Worm (Caenorhabditis elegans) whole organism, young adult: Measurements from ENCODE around the gene prk-1.

Source experiments
- C17E4.6 ChIP-seq: fragments of 200-800 bp; sonication (Bioruptor generic); IDR thresholded peaks from 2 replicates; pipeline ENCODE4 v1.3.6; 2022; ENCODE audit warnings: missing genetic modification reagents, missing genetic modification characterization, missing compliant biosample characterization
- D2030.7 ChIP-seq: fragments of 200-800 bp; sonication (Bioruptor generic); IDR thresholded peaks from 2 replicates; pipeline ENCODE4 v1.3.6; 2022; ENCODE audit warnings: missing genetic modification reagents, missing genetic modification characterization, missing compliant biosample characterization
- F10E7.11 ChIP-seq: sonication (generic microtip); optimal IDR thresholded peaks from 2 replicates; lab custom pipeline; 2017; ENCODE audit warnings: mild to moderate bottlenecking, missing genetic modification characterization, moderate library complexity, missing compliant biosample characterization
- F22D6.2 ChIP-seq: sonication (generic microtip); optimal IDR thresholded peaks from 2 replicates; lab custom pipeline; 2016; ENCODE audit warnings: mild to moderate bottlenecking, missing genetic modification characterization, missing compliant biosample characterization
- F37B4.10 ChIP-seq: fragments of 200-800 bp; sonication (Bioruptor generic); IDR thresholded peaks from 2 replicates; pipeline ENCODE4 v1.3.6; 2022; ENCODE audit warnings: missing genetic modification characterization, missing compliant biosample characterization
- F55B11.4 ChIP-seq: sonication (generic microtip); optimal IDR thresholded peaks from 2 replicates; lab custom pipeline; 2016; ENCODE audit warnings: missing compliant biosample characterization, missing genetic modification characterization, borderline replicate concordance; ENCODE audit not compliant: insufficient read depth
- F57A8.1 ChIP-seq: fragments of 200-800 bp; sonication (Bioruptor generic); optimal IDR thresholded peaks from 2 replicates; lab custom pipeline; 2018; ENCODE audit warnings: mild to moderate bottlenecking, missing genetic modification characterization, moderate library complexity, missing compliant biosample characterization
- F57C9.4 ChIP-seq: sonication (generic microtip); optimal IDR thresholded peaks from 2 replicates; lab custom pipeline; 2017; ENCODE audit warnings: mild to moderate bottlenecking, missing genetic modification characterization, missing compliant biosample characterization
- Y56A3A.18 ChIP-seq: fragments of 200-800 bp; sonication (Bioruptor generic); IDR thresholded peaks from 2 replicates; pipeline ENCODE4 v1.3.6; 2022; ENCODE audit warnings: missing genetic modification reagents, missing genetic modification characterization, missing compliant biosample characterization
- Y67H2A.10 ChIP-seq: fragments of 200-800 bp; sonication (Bioruptor generic); conservative IDR thresholded peaks from 2 replicates; pipeline ENCODE4 v1.3.6; 2022; ENCODE audit warnings: missing genetic modification reagents, missing genetic modification characterization, missing compliant biosample characterization
- attf-3 ChIP-seq: fragments of 200-800 bp; sonication (Bioruptor generic); conservative IDR thresholded peaks from 2 replicates; pipeline ENCODE4 v1.3.6; 2022; ENCODE audit warnings: missing genetic modification reagents, missing genetic modification characterization, missing compliant biosample characterization
- ceh-100 ChIP-seq: fragments of 200-800 bp; sonication (Bioruptor generic); IDR thresholded peaks from 2 replicates; pipeline ENCODE4 v1.3.6; 2022; ENCODE audit warnings: missing genetic modification reagents, missing genetic modification characterization, missing compliant biosample characterization
- dox-1 ChIP-seq: fragments of 200-800 bp; sonication (Bioruptor generic); IDR thresholded peaks from 2 replicates; pipeline ENCODE4 v1.3.6; 2022; ENCODE audit warnings: missing genetic modification reagents, missing genetic modification characterization, missing compliant biosample characterization
- dpff-1 ChIP-seq: sonication (generic microtip); optimal IDR thresholded peaks from 2 replicates; lab custom pipeline; 2017; ENCODE audit warnings: mild to moderate bottlenecking, missing genetic modification characterization, missing compliant biosample characterization
- efl-1 ChIP-seq: fragments of 150-350 bp; optimal IDR thresholded peaks from 2 replicates; lab custom pipeline; 2014; ENCODE audit warnings: missing biosample characterization, missing genetic modification reagents, missing genetic modification characterization
- egl-44 ChIP-seq: fragments of 200-800 bp; sonication (Bioruptor generic); IDR thresholded peaks from 2 replicates; pipeline ENCODE4 v1.3.6; 2022; ENCODE audit warnings: missing genetic modification reagents, missing genetic modification characterization, missing compliant biosample characterization
- egrh-3 ChIP-seq: fragments of 200-800 bp; sonication (Bioruptor generic); IDR thresholded peaks from 2 replicates; pipeline ENCODE4 v1.3.6; 2022; ENCODE audit warnings: missing genetic modification reagents, missing genetic modification characterization, missing compliant biosample characterization
- ets-4 ChIP-seq: fragments of 200-800 bp; sonication (Bioruptor generic); optimal IDR thresholded peaks from 2 replicates; lab custom pipeline; 2018; ENCODE audit warnings: mild to moderate bottlenecking, missing genetic modification characterization, missing compliant biosample characterization
- him-1 ChIP-seq: sonication (generic microtip); optimal IDR thresholded peaks from 2 replicates; lab custom pipeline; 2016; ENCODE audit warnings: missing genotype, missing genetic modification reagents, missing genetic modification characterization, missing compliant biosample characterization
- hmg-1.2 ChIP-seq: fragments of 200-800 bp; sonication (Bioruptor generic); IDR thresholded peaks from 2 replicates; pipeline ENCODE4 v1.3.6; 2022; ENCODE audit warnings: missing genetic modification reagents, missing genetic modification characterization, missing compliant biosample characterization
- let-607 ChIP-seq, 2 experiments: fragments of 200-800 bp in 1 of 2; sonication (Bioruptor generic) in 1 of 2; sonication (generic microtip) in 1 of 2; optimal IDR thresholded peaks; 2 replicates each; lab custom pipeline; 2016 to 2018; ENCODE audit warnings: mild to moderate bottlenecking in 2 of 2, missing compliant biosample characterization in 2 of 2, missing genetic modification characterization in 2 of 2, moderate library complexity in 2 of 2, missing genotype in 1 of 2
- lin-26 ChIP-seq: fragments of 200-800 bp; sonication (Bioruptor generic); IDR thresholded peaks from 2 replicates; pipeline ENCODE4 v1.3.6; 2022; ENCODE audit warnings: missing genetic modification reagents, missing genetic modification characterization, missing compliant biosample characterization
- lin-54 ChIP-seq: fragments of 200-800 bp; sonication (Bioruptor generic); optimal IDR thresholded peaks from 2 replicates; lab custom pipeline; 2018; ENCODE audit warnings: mild to moderate bottlenecking, missing genetic modification characterization, missing compliant biosample characterization
- lir-1 ChIP-seq: fragments of 200-800 bp; sonication (Bioruptor generic); conservative IDR thresholded peaks from 2 replicates; pipeline ENCODE4 v1.3.6; 2022; ENCODE audit warnings: missing genetic modification reagents, missing genetic modification characterization, missing compliant biosample characterization
- madf-6 ChIP-seq: fragments of 200-800 bp; sonication (Bioruptor generic); IDR thresholded peaks from 2 replicates; pipeline ENCODE4 v1.3.6; 2022; ENCODE audit warnings: missing genetic modification reagents, missing genetic modification characterization, missing compliant biosample characterization
- madf-8 ChIP-seq: fragments of 200-800 bp; sonication (Bioruptor generic); conservative IDR thresholded peaks from 2 replicates; pipeline ENCODE4 v1.3.6; 2022; ENCODE audit warnings: missing genetic modification reagents, missing genetic modification characterization, missing compliant biosample characterization
- mcd-1 ChIP-seq: fragments of 200-800 bp; sonication (Bioruptor generic); IDR thresholded peaks from 2 replicates; pipeline ENCODE4 v1.3.6; 2022; ENCODE audit warnings: missing genetic modification reagents, missing genetic modification characterization, missing compliant biosample characterization
- mel-28 ChIP-seq: sonication (generic microtip); optimal IDR thresholded peaks from 2 replicates; lab custom pipeline; 2016; ENCODE audit warnings: borderline replicate concordance, mild to moderate bottlenecking, missing genetic modification characterization, missing compliant biosample characterization
- nfya-2 ChIP-seq: fragments of 200-800 bp; sonication (Bioruptor generic); IDR thresholded peaks from 2 replicates; pipeline ENCODE4 v1.3.6; 2022; ENCODE audit warnings: missing genetic modification reagents, missing genetic modification characterization, missing compliant biosample characterization
- nfyb-1 ChIP-seq: fragments of 200-800 bp; sonication (Bioruptor generic); IDR thresholded peaks from 2 replicates; pipeline ENCODE4 v1.3.6; 2022; ENCODE audit warnings: missing genetic modification reagents, missing genetic modification characterization, missing compliant biosample characterization
- nhr-27 ChIP-seq: fragments of 200-800 bp; sonication (Bioruptor generic); optimal IDR thresholded peaks from 2 replicates; lab custom pipeline; 2018; ENCODE audit warnings: mild to moderate bottlenecking, missing genetic modification characterization, moderate library complexity, missing compliant biosample characterization
- nhr-80 ChIP-seq: sonication (generic microtip); optimal IDR thresholded peaks from 2 replicates; lab custom pipeline; 2016; ENCODE audit warnings: missing genetic modification characterization, missing compliant biosample characterization
- pha-4 ChIP-seq: fragments of 150-350 bp; sonication (generic microtip); optimal IDR thresholded peaks from 2 replicates; lab custom pipeline; 2014; ENCODE audit warnings: missing biosample characterization, missing genetic modification reagents, missing genetic modification characterization
- rcor-1 ChIP-seq: fragments of 200-800 bp; sonication (Bioruptor generic); IDR thresholded peaks from 2 replicates; pipeline ENCODE4 v1.3.6; 2022; ENCODE audit warnings: missing genetic modification reagents, missing genetic modification characterization, missing compliant biosample characterization
- sea-2 ChIP-seq: fragments of 200-800 bp; sonication (Bioruptor generic); IDR thresholded peaks from 2 replicates; pipeline ENCODE4 v1.3.6; 2022; ENCODE audit warnings: missing genetic modification characterization, missing compliant biosample characterization
- snpc-3.4 ChIP-seq: sonication (generic microtip); optimal IDR thresholded peaks from 2 replicates; lab custom pipeline; 2017; ENCODE audit warnings: missing genetic modification characterization, mild to moderate bottlenecking, missing compliant biosample characterization, antibody characterized with exemption, moderate library complexity, missing genotype, missing genetic modification reagents
- tbp1 ChIP-seq: fragments of 200-800 bp; sonication (Bioruptor generic); optimal IDR thresholded peaks from 2 replicates; lab custom pipeline; 2018; ENCODE audit warnings: mild to moderate bottlenecking, missing genetic modification characterization, missing compliant biosample characterization
- tlf-1 ChIP-seq: fragments of 200-800 bp; sonication (Bioruptor generic); optimal IDR thresholded peaks from 2 replicates; lab custom pipeline; 2018; ENCODE audit warnings: mild to moderate bottlenecking, missing genetic modification characterization, missing compliant biosample characterization
- unc-130 ChIP-seq: sonication (generic microtip); optimal IDR thresholded peaks from 2 replicates; lab custom pipeline; 2016; ENCODE audit warnings: missing genetic modification reagents, missing genetic modification characterization, missing compliant biosample characterization
- xnd-1 ChIP-seq: sonication (generic microtip); optimal IDR thresholded peaks from 2 replicates; lab custom pipeline; 2016; ENCODE audit warnings: missing genotype, missing genetic modification reagents, missing genetic modification characterization, missing compliant biosample characterization
- zfh-2 ChIP-seq: fragments of 200-800 bp; sonication (Bioruptor generic); conservative IDR thresholded peaks from 2 replicates; pipeline ENCODE4 v1.3.6; 2022; ENCODE audit warnings: missing genetic modification reagents, missing genetic modification characterization, missing compliant biosample characterization
- ztf-25 ChIP-seq: fragments of 200-800 bp; sonication (Bioruptor generic); IDR thresholded peaks from 2 replicates; pipeline ENCODE4 v1.3.6; 2022; ENCODE audit warnings: missing genetic modification reagents, missing genetic modification characterization, missing compliant biosample characterization
- ztf-26 ChIP-seq: sonication (generic microtip); optimal IDR thresholded peaks from 2 replicates; lab custom pipeline; 2017; ENCODE audit warnings: missing genetic modification characterization, missing compliant biosample characterization

prk-1 gene

DNA sequence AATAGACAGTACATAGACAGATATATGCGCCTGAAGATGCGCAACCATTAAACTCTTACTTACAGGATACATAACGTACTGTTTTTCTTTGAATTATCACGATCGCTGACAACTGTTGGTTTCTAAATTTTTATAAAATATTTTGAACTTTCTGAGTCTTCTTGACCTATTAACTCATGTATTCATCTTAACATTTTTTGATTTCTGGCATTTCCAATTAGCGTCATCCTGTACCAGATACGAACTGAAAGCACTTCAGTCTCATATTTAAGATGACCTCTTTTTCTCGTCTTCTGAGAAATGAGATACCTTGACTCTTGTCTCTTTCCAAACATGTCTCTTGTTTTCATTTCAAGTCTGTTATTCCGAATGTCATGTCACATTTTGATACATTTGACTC is 23.8 kb downstream of the prk-1 start:
- TF ChIP-seq xnd-1 (tag; lab: Kevin White, UChicago) (no peak), madf-6 (GFP tag; lab: Robert Waterston, UW) (no peak), F10E7.11 (tag; lab: Kevin White, UChicago) (no peak), lir-1 (GFP tag; lab: Robert Waterston, UW) (no peak), efl-1 (GFP tag; lab: Kevin White, UChicago) (no peak), pha-4 (no peak), nhr-27 (tag; lab: Kevin White, UChicago) (no peak), sea-2 (GFP tag; lab: Robert Waterston, UW) (no peak), F57C9.4 (tag; lab: Kevin White, UChicago) (no peak), dox-1 (no peak), nfya-2 (GFP tag; lab: Robert Waterston, UW) (no peak), Y56A3A.18 (GFP tag; lab: Robert Waterston, UW) (no peak)

ce11 chrIII:7019724-7020123 is 29.8 kb downstream of the prk-1 start:
- TF ChIP-seq egl-44 (GFP tag; lab: Robert Waterston, UW) (no peak), zfh-2 (GFP tag; lab: Robert Waterston, UW) (peak; percentile 92), egrh-3 (GFP tag; lab: Robert Waterston, UW) (peak; percentile 90), ztf-25 (GFP tag; lab: Robert Waterston, UW) (0 out of 2 replicates have a peak, but pooled peaks have one; percentile 33), F55B11.4 (tag; lab: Kevin White, UChicago) (no peak), D2030.7 (GFP tag; lab: Robert Waterston, UW) (no peak), F22D6.2 (tag; lab: Kevin White, UChicago) (no peak), nfyb-1 (GFP tag; lab: Robert Waterston, UW) (no peak), unc-130 (GFP tag; lab: Kevin White, UChicago) (no peak)

DNA sequence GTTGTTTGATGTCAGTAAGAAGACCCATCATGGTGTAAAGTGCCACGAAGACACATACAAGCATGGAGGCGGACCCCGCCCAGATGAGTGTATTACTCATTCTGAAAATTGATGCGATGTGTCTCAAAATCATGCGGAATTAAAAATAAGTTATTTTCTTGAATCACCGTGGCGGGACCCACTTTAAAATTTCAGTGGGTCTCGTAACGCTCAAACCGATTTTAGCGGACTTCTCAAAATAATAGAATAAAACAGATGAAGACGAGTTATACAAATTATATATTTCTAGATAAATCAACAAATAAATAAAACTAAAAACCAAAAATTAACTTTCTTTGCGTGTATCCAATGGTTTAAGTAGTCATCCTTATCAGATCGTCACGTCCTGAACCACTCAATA is 30.5 kb downstream of the prk-1 start, which contains the start of gene col-8:
col-8 (minus strand) TSS at position 101 of the 400 bp plus-strand sequence.
- no peak for TF ChIP-seq let-607 (tag; optimal IDR thresholded peaks at IDR 0.05; lab: Kevin White, UChicago)
- TF ChIP-seq dpff-1 = no peak
- TF ChIP-seq madf-6 (GFP tag; lab: Robert Waterston, UW) = no peak
- TF ChIP-seq mel-28 (tag; lab: Kevin White, UChicago) = no peak
- TF ChIP-seq nhr-80 (tag; lab: Kevin White, UChicago) = no peak
- no peak for TF ChIP-seq ets-4 (GFP tag; lab: Kevin White, UChicago)
- no peak for TF ChIP-seq ztf-26 (tag; lab: Kevin White, UChicago)
- TF ChIP-seq F57A8.1 = no peak
- TF ChIP-seq F37B4.10 (GFP tag; lab: Robert Waterston, UW) = no peak

DNA sequence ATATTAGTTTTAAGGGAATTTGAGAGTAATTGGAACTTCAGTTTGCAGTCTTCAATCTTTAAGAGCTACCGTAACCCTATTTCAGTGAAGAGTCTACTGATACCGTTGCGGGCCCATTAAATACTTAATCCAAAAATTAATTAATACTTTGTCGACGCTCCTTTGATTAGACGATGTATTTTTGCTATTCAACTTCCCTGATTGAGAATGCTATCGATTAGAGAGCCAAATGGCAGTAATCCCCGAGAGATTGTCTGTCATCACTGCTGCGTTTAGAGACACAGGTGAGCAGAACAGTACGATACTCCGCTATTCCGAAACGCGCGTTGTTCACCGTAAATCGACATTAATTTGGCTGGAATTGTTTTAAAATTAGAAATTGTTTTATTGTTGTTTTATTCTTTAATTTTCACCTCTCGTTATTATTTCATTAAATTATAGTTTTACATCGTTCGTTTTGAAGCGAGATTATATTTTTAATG is 31.2 kb downstream of the prk-1 start, which contains the start of gene rfl-1:
rfl-1 (plus strand) TSS at position 51 of the 482 bp plus-strand sequence.
- no peak for TF ChIP-seq ceh-100 (GFP tag; lab: Robert Waterston, UW)
- TF ChIP-seq mel-28 (tag; lab: Kevin White, UChicago) = no peak
- peak; percentile 25 for TF ChIP-seq him-1 (tag; lab: Kevin White, UChicago)
- TF ChIP-seq rcor-1 = no peak
- peak; percentile 99 for TF ChIP-seq hmg-1.2 (GFP tag; lab: Robert Waterston, UW)
- TF ChIP-seq lin-54 (GFP tag; lab: Kevin White, UChicago) = no peak
- TF ChIP-seq tlf-1 = no peak
- TF ChIP-seq lin-26 (GFP tag; lab: Robert Waterston, UW) = no peak
- TF ChIP-seq madf-8 = no peak
- no peak for TF ChIP-seq unc-130 (GFP tag; lab: Kevin White, UChicago)
- TF ChIP-seq tbp1 (GFP tag; lab: Kevin White, UChicago) = no peak
- TF ChIP-seq madf-6 (GFP tag; lab: Robert Waterston, UW) = 0 out of 2 replicates have a peak, but pooled peaks have one; percentile 7
- no peak for TF ChIP-seq F10E7.11 (tag; lab: Kevin White, UChicago)
- TF ChIP-seq mcd-1 (GFP tag; lab: Robert Waterston, UW) = 0 out of 2 replicates have a peak, but pooled peaks have one; percentile 26
- TF ChIP-seq attf-3 = peak; percentile 97
- TF ChIP-seq C17E4.6 (GFP tag; lab: Robert Waterston, UW) = no peak
- TF ChIP-seq zfh-2 (GFP tag; lab: Robert Waterston, UW) = no peak
- TF ChIP-seq Y67H2A.10 (GFP tag; lab: Robert Waterston, UW) = no peak
- TF ChIP-seq snpc-3.4 (tag; lab: Kevin White, UChicago) = peak; percentile 20
